Worm (Caenorhabditis elegans) whole organism, L4 larva: Measurements from ENCODE around the gene pitr-5.
A peak's percentile ranks its signal among the peaks of the same experiment; 100 is the strongest.

Source experiments
- F10B5.3 ChIP-seq: sonication (generic microtip); optimal IDR thresholded peaks from 2 replicates; lab custom pipeline; 2016; ENCODE audit warnings: mild to moderate bottlenecking, missing genetic modification characterization, missing compliant biosample characterization
- R02D3.7 ChIP-seq: fragments of 150-350 bp; sonication (generic microtip); optimal IDR thresholded peaks from 3 replicates; lab custom pipeline; 2014; ENCODE audit warnings: missing biosample characterization, missing genetic modification characterization
- Y48G9A.11 ChIP-seq: fragments of 200-800 bp; sonication (Bioruptor generic); IDR thresholded peaks from 2 replicates; pipeline ENCODE4 v1.3.6; 2022; ENCODE audit warnings: missing genetic modification reagents, missing genetic modification characterization, missing compliant biosample characterization
- Y5F2A.4 ChIP-seq: fragments of 200-800 bp; sonication (Bioruptor generic); optimal IDR thresholded peaks from 2 replicates; lab custom pipeline; 2018; ENCODE audit warnings: mild to moderate bottlenecking, missing genetic modification characterization, missing compliant biosample characterization
- Y75B8A.6 ChIP-seq: fragments of 200-800 bp; sonication (Bioruptor generic); IDR thresholded peaks from 2 replicates; pipeline ENCODE4 v1.3.6; 2022; ENCODE audit warnings: missing genetic modification reagents, missing genetic modification characterization, missing compliant biosample characterization
- ZK337.2 ChIP-seq: fragments of 200-800 bp; sonication (Bioruptor generic); IDR thresholded peaks from 2 replicates; pipeline ENCODE4 v1.3.6; 2022; ENCODE audit warnings: missing genetic modification reagents, missing genetic modification characterization, missing compliant biosample characterization
- aha-1 ChIP-seq: fragments of 150-350 bp; peaks from one replicate; lab custom pipeline; 2014; ENCODE audit warnings: missing biosample characterization, missing genetic modification characterization
- aly-2 ChIP-seq: sonication (generic microtip); optimal IDR thresholded peaks from 2 replicates; lab custom pipeline; 2018; ENCODE audit warnings: missing biosample characterization, missing genetic modification characterization
- ceh-28 ChIP-seq: fragments of 150-350 bp; optimal IDR thresholded peaks from 2 replicates; lab custom pipeline; 2014; ENCODE audit warnings: missing biosample characterization, missing genetic modification reagents, missing genetic modification characterization
- cey-2 ChIP-seq: sonication (generic microtip); optimal IDR thresholded peaks from 3 replicates; lab custom pipeline; 2017; ENCODE audit warnings: missing genetic modification characterization, mild to moderate bottlenecking, missing compliant biosample characterization, antibody characterized with exemption, borderline replicate concordance; ENCODE audit not compliant: insufficient read depth
- daf-12 ChIP-seq: fragments of 150-350 bp; optimal IDR thresholded peaks from 2 replicates; lab custom pipeline; 2014; ENCODE audit warnings: missing biosample characterization, missing genetic modification reagents, missing genetic modification characterization
- daf-16 ChIP-seq, 3 experiments: sonication (generic microtip); optimal IDR thresholded peaks; 2 replicates each; lab custom pipeline; 2016 to 2017; ENCODE audit warnings: missing genetic modification characterization in 3 of 3, missing genetic modification reagents in 3 of 3, mild to moderate bottlenecking in 2 of 3, missing compliant biosample characterization in 2 of 3, missing biosample characterization in 1 of 3, moderate library complexity in 1 of 3
- daf-19 ChIP-seq: fragments of 200-800 bp; sonication (Bioruptor generic); conservative IDR thresholded peaks from 2 replicates; pipeline ENCODE4 v1.3.6; 2022; ENCODE audit warnings: missing genetic modification characterization, missing compliant biosample characterization
- dmd-6 ChIP-seq: fragments of 200-800 bp; sonication (Bioruptor generic); IDR thresholded peaks from 2 replicates; pipeline ENCODE4 v1.3.6; 2022; ENCODE audit warnings: missing genetic modification reagents, missing genetic modification characterization, missing compliant biosample characterization
- dmd-8 ChIP-seq: fragments of 200-800 bp; sonication (Bioruptor generic); IDR thresholded peaks from 2 replicates; pipeline ENCODE4 v1.3.6; 2022; ENCODE audit warnings: missing genetic modification characterization, missing compliant biosample characterization
- dpl-1 ChIP-seq: fragments of 150-350 bp; optimal IDR thresholded peaks from 2 replicates; lab custom pipeline; 2014; ENCODE audit warnings: missing biosample characterization, missing genetic modification reagents, missing genetic modification characterization
- dve-1 ChIP-seq: sonication (generic microtip); optimal IDR thresholded peaks from 2 replicates; lab custom pipeline; 2017; ENCODE audit warnings: antibody characterized with exemption, mild to moderate bottlenecking, missing genetic modification characterization, missing compliant biosample characterization; ENCODE audit not compliant: insufficient read depth
- egl-27 ChIP-seq: sonication (generic microtip); optimal IDR thresholded peaks from 3 replicates; lab custom pipeline; 2017; ENCODE audit warnings: missing biosample characterization, missing genetic modification reagents, missing genetic modification characterization
- fos-1 ChIP-seq: fragments of 150-350 bp; optimal IDR thresholded peaks from 2 replicates; lab custom pipeline; 2014; ENCODE audit warnings: missing biosample characterization, missing genetic modification characterization
- hif-1 ChIP-seq, 2 experiments: sonication (generic microtip); optimal IDR thresholded peaks; 2 replicates each; lab custom pipeline; 2016 to 2017; ENCODE audit warnings: missing compliant biosample characterization in 2 of 2, missing genetic modification characterization in 2 of 2, missing genetic modification reagents in 2 of 2, missing genotype in 2 of 2, mild to moderate bottlenecking in 1 of 2
- hlh-11 ChIP-seq: fragments of 200-800 bp; sonication (Bioruptor generic); optimal IDR thresholded peaks from 2 replicates; lab custom pipeline; 2018; ENCODE audit warnings: mild to moderate bottlenecking, missing genetic modification characterization, missing compliant biosample characterization
- hlh-30 ChIP-seq: sonication (generic microtip); optimal IDR thresholded peaks from 2 replicates; lab custom pipeline; 2017; ENCODE audit warnings: antibody characterized with exemption, mild to moderate bottlenecking, missing genetic modification characterization, missing compliant biosample characterization; ENCODE audit not compliant: insufficient read depth
- hmg-1.1 ChIP-seq: fragments of 200-800 bp; sonication (Bioruptor generic); IDR thresholded peaks from 2 replicates; pipeline ENCODE4 v1.3.6; 2022; ENCODE audit warnings: missing genetic modification reagents, missing genetic modification characterization, missing compliant biosample characterization
- jun-1 ChIP-seq: fragments of 150-350 bp; optimal IDR thresholded peaks from 2 replicates; lab custom pipeline; 2014; ENCODE audit warnings: missing biosample characterization, missing genetic modification reagents, missing genetic modification characterization
- lin-15B ChIP-seq: fragments of 150-350 bp; sonication (generic microtip); optimal IDR thresholded peaks from 3 replicates; lab custom pipeline; 2014; ENCODE audit warnings: missing biosample characterization, missing genetic modification characterization
- lin-39 ChIP-seq: fragments of 150-350 bp; optimal IDR thresholded peaks from 2 replicates; lab custom pipeline; 2014; ENCODE audit warnings: missing biosample characterization, missing genetic modification reagents, missing genetic modification characterization
- madf-5 ChIP-seq, 2 experiments: fragments of 200-800 bp; sonication (Bioruptor generic); IDR thresholded peaks; 2 replicates each; pipeline ENCODE4 v1.3.6; 2022; ENCODE audit warnings: missing compliant biosample characterization in 2 of 2, missing genetic modification characterization in 2 of 2
- mdl-1 ChIP-seq, 2 experiments: fragments of 150-350 bp in 1 of 2; sonication (generic microtip) in 1 of 2; optimal IDR thresholded peaks; 2 replicates each; lab custom pipeline; 2014 to 2017; ENCODE audit warnings: missing biosample characterization in 2 of 2, missing genetic modification characterization in 2 of 2
- mdt-29 ChIP-seq: fragments of 200-800 bp; sonication (Bioruptor generic); IDR thresholded peaks from 2 replicates; pipeline ENCODE4 v1.3.6; 2022; ENCODE audit warnings: missing genetic modification reagents, missing genetic modification characterization, missing compliant biosample characterization
- mep-1 ChIP-seq: fragments of 150-350 bp; sonication (generic microtip); optimal IDR thresholded peaks from 3 replicates; lab custom pipeline; 2014; ENCODE audit warnings: missing biosample characterization, missing genetic modification characterization
- mes-2 ChIP-seq: sonication (generic microtip); optimal IDR thresholded peaks from 2 replicates; lab custom pipeline; 2016; ENCODE audit warnings: missing genotype, mild to moderate bottlenecking, missing genetic modification characterization, missing compliant biosample characterization; ENCODE audit not compliant: poor library complexity, severe bottlenecking
- mxl-3 ChIP-seq: fragments of 200-800 bp; sonication (Bioruptor generic); optimal IDR thresholded peaks from 2 replicates; lab custom pipeline; 2018; ENCODE audit warnings: mild to moderate bottlenecking, missing genetic modification characterization, missing compliant biosample characterization
- nhr-10 ChIP-seq: fragments of 150-350 bp; optimal IDR thresholded peaks from 2 replicates; lab custom pipeline; 2014; ENCODE audit warnings: missing biosample characterization, missing genetic modification characterization
- nhr-28 ChIP-seq: fragments of 150-350 bp; optimal IDR thresholded peaks from 2 replicates; lab custom pipeline; 2014; ENCODE audit warnings: missing biosample characterization, missing genetic modification characterization
- saeg-2 ChIP-seq: fragments of 200-800 bp; sonication (Bioruptor generic); IDR thresholded peaks from 2 replicates; pipeline ENCODE4 v1.3.6; 2022; ENCODE audit warnings: missing genetic modification reagents, missing genetic modification characterization, missing compliant biosample characterization
- skn-1 ChIP-seq: fragments of 150-350 bp; optimal IDR thresholded peaks from 2 replicates; lab custom pipeline; 2014; ENCODE audit warnings: missing biosample characterization, missing genetic modification characterization
- tag-97 ChIP-seq: fragments of 200-800 bp; sonication (Bioruptor generic); IDR thresholded peaks from 2 replicates; pipeline ENCODE4 v1.3.6; 2022; ENCODE audit warnings: missing genetic modification characterization, missing compliant biosample characterization
- unc-130 ChIP-seq: sonication (generic microtip); optimal IDR thresholded peaks from 2 replicates; lab custom pipeline; 2016; ENCODE audit warnings: missing genetic modification reagents, missing genetic modification characterization, missing compliant biosample characterization
- unc-62 ChIP-seq, 3 experiments: fragments of 150-350 bp in 1 of 3; sonication (generic microtip); optimal IDR thresholded peaks in 2 of 3; peaks in 1 of 3; 1 replicate in 1 of 3; 2 replicates in 2 of 3; lab custom pipeline; 2014 to 2017; ENCODE audit warnings: missing biosample characterization in 3 of 3, missing genetic modification characterization in 3 of 3, missing genetic modification reagents in 3 of 3, missing genotype in 1 of 3
- ztf-11 ChIP-seq: fragments of 150-350 bp; optimal IDR thresholded peaks from 2 replicates; lab custom pipeline; 2014; ENCODE audit warnings: missing biosample characterization, missing genetic modification characterization
- ztf-7 ChIP-seq: fragments of 150-350 bp; optimal IDR thresholded peaks from 2 replicates; lab custom pipeline; 2014; ENCODE audit warnings: missing biosample characterization, missing genetic modification characterization

The pitr-5 gene

DNA sequence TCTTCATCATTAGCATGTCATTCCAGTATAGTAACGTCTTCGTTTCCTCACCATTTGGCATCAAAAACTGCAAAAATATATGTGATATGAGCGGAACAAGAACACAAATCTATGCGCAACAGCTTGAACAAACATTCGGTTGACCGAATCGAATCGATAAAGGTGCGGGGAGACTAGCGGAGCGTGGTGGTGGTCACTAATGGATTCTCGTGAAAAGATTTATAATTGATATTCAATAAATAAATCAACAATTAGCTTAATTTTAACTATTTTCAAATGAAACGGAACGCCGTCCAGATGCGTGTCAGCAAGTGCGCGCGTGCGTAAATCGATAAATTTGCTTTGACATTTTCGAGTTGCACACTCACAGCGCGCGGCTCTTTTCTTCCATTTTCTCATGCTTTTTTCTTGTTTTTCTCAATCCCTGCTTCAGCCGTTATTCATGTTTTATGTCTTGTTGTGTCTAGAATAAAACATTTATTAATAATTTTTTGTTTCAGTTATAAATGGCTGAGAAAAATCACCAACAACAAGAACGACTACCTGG lies 36.4 kb downstream of the pitr-5 start, which contains the start of the genes C13F10.8, C13F10.6 and kxd-1 (continued):
- TF ChIP-seq fos-1 (no peak), saeg-2 (no peak), F10B5.3 (tag; lab: Kevin White, UChicago) (no peak), daf-19 (GFP tag; lab: Robert Waterston, UW) (no peak), Y75B8A.6 (GFP tag; lab: Robert Waterston, UW) (no peak), cey-2 (tag; lab: Kevin White, UChicago) (no peak), aly-2 (no peak), Y5F2A.4 (GFP tag; lab: Kevin White, UChicago) (no peak), dve-1 (tag; lab: Kevin White, UChicago) (no peak), ztf-11 (tag; lab: Kevin White, UChicago) (no peak), dmd-6 (GFP tag; lab: Robert Waterston, UW) (no peak), daf-12 (tag; lab: Kevin White, UChicago) (no peak), mep-1 (tag; lab: Kevin White, UChicago) (no peak), R02D3.7 (tag; lab: Kevin White, UChicago) (no peak), dpl-1 (GFP tag; lab: Kevin White, UChicago) (peak; percentile 5), ZK337.2 (GFP tag; lab: Robert Waterston, UW) (no peak), hif-1 (tag; optimal IDR thresholded peaks at IDR 0.05; lab: Kevin White, UChicago) (no peak), skn-1 (tag; lab: Kevin White, UChicago) (no peak), hlh-11 (tag; lab: Kevin White, UChicago) (peak; percentile 4), daf-16 (GFP tag; optimal IDR thresholded peaks at IDR 0.05; lab: Kevin White, UChicago) (no peak), daf-16 (tag; optimal IDR thresholded peaks at IDR 0.05; lab: Kevin White, UChicago) (no peak), hlh-30 (tag; lab: Kevin White, UChicago) (peak; percentile 36)

ce11 chrV:7223152-7223551 lies 38.5 kb downstream of the pitr-5 start, which contains the start of gene C13F10.7:
Gene C13F10.7 (minus strand): TSS chrV:7223252.
- TF ChIP-seq ceh-28 (tag; lab: Kevin White, UChicago) (peak; percentile 25), lin-15B (tag; lab: Kevin White, UChicago) (no peak)
- TF ChIP-seq, all 104 proteins: peak for 1

DNA sequence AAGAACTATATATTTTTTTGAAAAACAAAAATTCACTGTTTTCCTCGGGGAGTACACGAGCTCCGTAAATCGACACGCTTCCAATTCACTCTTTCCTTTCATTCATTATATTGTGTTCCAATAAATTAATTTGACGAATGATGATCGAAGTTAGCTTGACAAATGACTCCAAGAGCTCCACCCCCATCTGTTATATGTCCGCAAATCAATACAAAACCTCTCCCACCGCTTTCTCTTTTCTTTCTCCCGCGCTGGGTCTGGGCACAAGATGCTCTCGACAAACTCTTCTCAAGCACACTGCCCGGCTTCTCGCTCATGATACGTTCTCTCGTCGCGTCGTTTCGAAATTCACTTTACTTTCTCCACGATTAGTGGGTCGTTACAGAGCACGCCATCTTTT lies 39.3 kb downstream of the pitr-5 start, which contains the start of gene C13F10.1:
TSS of gene C13F10.1 (plus strand) at position 138 of the 400 bp plus-strand sequence.
- TF ChIP-seq mes-2 (tag; lab: Kevin White, UChicago) (peak; percentile 20), hlh-30 (tag; lab: Kevin White, UChicago) (peak; percentile 4), cey-2 (tag; lab: Kevin White, UChicago) (no peak), madf-5 (GFP tag; IDR thresholded peaks at IDR 0.05; lab: Robert Waterston, UW) (no peak), unc-62 (GFP tag; optimal IDR thresholded peaks at IDR 0.05 in 1 of 2; lab: Kevin White, UChicago) (peak in 1 of 2 experiments; percentile 54), unc-62 (tag; optimal IDR thresholded peaks at IDR 0.05; lab: Kevin White, UChicago) (no peak)

DNA sequence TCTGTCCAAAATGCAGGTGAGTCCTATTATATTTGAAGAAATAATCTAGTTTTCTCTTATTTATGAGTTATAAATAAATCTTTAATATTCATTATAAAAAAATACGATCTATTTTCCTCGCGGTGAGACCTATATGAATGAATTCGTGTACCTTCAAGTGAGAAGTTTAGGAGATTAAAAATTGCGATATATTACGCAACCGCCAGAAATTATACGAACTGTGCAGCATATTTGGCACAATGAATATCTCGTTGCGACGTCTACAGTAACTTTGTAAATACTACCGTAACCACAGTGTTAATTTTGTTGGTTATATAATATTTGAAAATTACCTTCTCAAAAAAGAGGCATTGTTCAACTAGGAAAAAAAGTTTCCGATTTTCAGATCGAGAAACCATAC lies 39.7 kb downstream of the pitr-5 start:
- TF ChIP-seq unc-62 (GFP tag; optimal IDR thresholded peaks at IDR 0.05 in 1 of 2; lab: Kevin White, UChicago) (peak in 1 of 2 experiments; percentile 60), unc-62 (tag; optimal IDR thresholded peaks at IDR 0.05; lab: Kevin White, UChicago) (no peak), saeg-2 (no peak)

DNA sequence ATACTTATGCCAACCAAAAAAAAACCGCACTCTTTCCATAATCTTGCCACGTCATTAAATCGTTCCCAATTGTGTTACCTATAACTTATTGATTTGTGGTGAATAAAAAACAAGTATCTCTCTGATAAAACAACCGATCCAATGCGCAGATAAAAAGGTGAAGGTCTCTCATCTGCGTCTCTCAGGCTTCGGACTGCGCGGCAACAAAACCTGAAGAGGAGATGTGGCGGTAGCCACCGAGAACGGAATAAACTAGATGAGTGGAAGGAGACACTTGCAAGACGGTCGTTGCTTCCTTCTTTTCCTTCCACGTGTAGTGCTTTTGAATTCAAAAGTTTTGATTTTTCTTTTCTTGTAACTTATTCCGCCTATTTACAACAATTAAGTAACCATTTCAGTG lies 40.3 kb downstream of the pitr-5 start, which contains the start of gene fkb-3:
TSS of gene fkb-3 (plus strand) at position 277 of the 400 bp plus-strand sequence.
- TF ChIP-seq unc-130 (GFP tag; lab: Kevin White, UChicago) (no peak), aha-1 (tag; lab: Kevin White, UChicago) (no peak), mdt-29 (GFP tag; lab: Robert Waterston, UW) (no peak), dmd-8 (GFP tag; lab: Robert Waterston, UW) (no peak), lin-39 (tag; lab: Kevin White, UChicago) (no peak), mdl-1 (tag; optimal IDR thresholded peaks at IDR 0.05; lab: Kevin White, UChicago) (peak in 1 of 2 experiments; percentile 48), tag-97 (GFP tag; lab: Robert Waterston, UW) (no peak), Y48G9A.11 (no peak), nhr-28 (tag; lab: Kevin White, UChicago) (peak; percentile 20), dve-1 (tag; lab: Kevin White, UChicago) (no peak), egl-27 (tag; lab: Kevin White, UChicago) (no peak), hmg-1.1 (GFP tag; lab: Robert Waterston, UW) (no peak), mxl-3 (GFP tag; lab: Kevin White, UChicago) (peak; percentile 25), jun-1 (tag; lab: Kevin White, UChicago) (no peak), nhr-10 (no peak), ztf-7 (no peak), ZK337.2 (GFP tag; lab: Robert Waterston, UW) (no peak), mes-2 (tag; lab: Kevin White, UChicago) (no peak)
